Fruit fly (Drosophila melanogaster) whole organism: ENCODE results near the gene Aos1.

ENCODE experiments used
- CG8478 ChIP-seq: fragments of >200 bp; optimal IDR thresholded peaks from 2 replicates; lab custom pipeline; 2018; ENCODE audit warnings: inconsistent platforms
- Dll ChIP-seq: fragments of >200 bp; optimal IDR thresholded peaks from 2 replicates; lab custom pipeline; 2017
- EcR ChIP-seq, 2 experiments: fragments of >200 bp; optimal IDR thresholded peaks; 2 replicates each; lab custom pipeline; 2017; ENCODE audit warnings: missing biosample characterization in 2 of 2, missing genetic modification characterization in 2 of 2, missing genetic modification reagents in 2 of 2
- pan ChIP-seq: fragments of >200 bp; optimal IDR thresholded peaks from 2 replicates; lab custom pipeline; 2017
- psq ChIP-seq: fragments of >200 bp; optimal IDR thresholded peaks from 2 replicates; lab custom pipeline; 2017
- usp ChIP-seq: fragments of >200 bp; optimal IDR thresholded peaks from 2 replicates; lab custom pipeline; 2017; ENCODE audit warnings: missing biosample characterization, missing genetic modification characterization, mixed read lengths

Gene Aos1

DNA sequence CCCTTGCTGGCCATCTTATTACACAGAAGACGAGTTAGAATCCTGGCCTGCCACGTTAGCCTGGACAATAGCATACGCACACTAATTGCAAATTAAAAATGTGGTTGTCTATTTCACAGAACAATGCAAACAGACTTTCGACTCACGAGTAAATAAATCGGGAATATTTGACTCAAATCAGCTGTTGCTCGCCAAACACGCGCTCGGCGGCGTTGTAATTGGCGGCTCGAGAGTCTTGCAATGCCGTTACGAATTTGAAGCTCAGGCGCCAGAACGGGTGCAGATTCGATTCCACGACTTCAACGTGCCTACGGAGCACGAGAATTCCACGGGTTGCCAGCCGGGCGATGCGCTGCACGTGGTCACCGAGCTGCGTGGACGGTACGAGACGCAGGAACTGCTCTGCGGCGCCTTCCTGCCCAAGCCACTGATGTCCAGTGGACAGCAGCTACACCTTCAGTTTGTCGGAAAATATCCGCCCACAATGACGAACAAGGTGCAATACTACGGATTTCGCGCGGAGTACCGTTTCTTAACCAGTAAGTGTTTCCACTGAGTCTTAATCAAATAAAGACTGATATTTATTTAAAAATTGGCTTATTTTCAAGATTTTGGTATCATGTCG is 31.8 kb downstream of the Aos1 start, which contains the start of gene DNAlig3:
DNAlig3 (minus strand) TSS at position 168 of the 625 bp plus-strand sequence.
- TF ChIP-seq pan (lab: Kevin White, UChicago) (no peak), Dll (lab: Kevin White, UChicago) (no peak), EcR (GFP tag; optimal IDR thresholded peaks at IDR 0.05; lab: Kevin White, UChicago) (no peak), psq (lab: Kevin White, UChicago) (no peak), CG8478 (lab: Kevin White, UChicago) (no peak), usp (GFP tag; lab: Kevin White, UChicago) (no peak)

DNA sequence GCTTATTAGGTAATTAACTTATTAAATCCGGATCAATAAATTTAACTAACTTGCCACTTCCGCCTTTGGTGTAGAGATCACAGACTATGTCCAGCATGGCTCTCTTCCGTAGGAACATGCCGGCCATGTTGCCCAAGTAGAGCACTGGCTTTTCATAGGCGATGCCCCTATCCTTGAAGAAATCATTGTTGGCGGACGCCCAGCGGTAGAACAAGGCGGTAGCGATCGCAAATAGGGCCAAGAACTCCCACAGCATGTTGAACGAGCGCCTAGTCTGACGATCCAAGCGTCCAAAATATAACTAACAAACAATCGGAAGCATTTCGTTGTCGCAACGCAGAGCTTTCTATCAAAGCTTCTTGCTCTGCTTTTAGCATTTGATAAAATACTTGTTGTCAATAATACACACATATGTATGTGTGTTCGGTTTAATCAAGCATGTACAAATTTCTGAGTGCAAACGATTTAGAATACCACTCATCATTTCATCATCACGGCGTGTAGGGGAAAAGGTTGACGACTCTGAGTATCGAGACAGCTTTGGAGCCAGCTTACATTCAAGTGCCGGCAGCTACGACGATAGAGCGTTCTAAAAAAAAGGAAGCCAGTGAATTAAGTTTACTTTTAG is 34.9 kb downstream of the Aos1 start, which contains the start of gene Cyp9f3:
Cyp9f3 (minus strand) TSS at position 310 of the 628 bp plus-strand sequence.
- no peak for TF ChIP-seq Dll (lab: Kevin White, UChicago)
- no peak for TF ChIP-seq EcR (GFP tag; optimal IDR thresholded peaks at IDR 0.05; lab: Kevin White, UChicago)
- no peak for TF ChIP-seq pan (lab: Kevin White, UChicago)
- no peak for TF ChIP-seq psq (lab: Kevin White, UChicago)
- TF ChIP-seq CG8478 (lab: Kevin White, UChicago), result no peak
- no peak for TF ChIP-seq usp (GFP tag; lab: Kevin White, UChicago)

DNA sequence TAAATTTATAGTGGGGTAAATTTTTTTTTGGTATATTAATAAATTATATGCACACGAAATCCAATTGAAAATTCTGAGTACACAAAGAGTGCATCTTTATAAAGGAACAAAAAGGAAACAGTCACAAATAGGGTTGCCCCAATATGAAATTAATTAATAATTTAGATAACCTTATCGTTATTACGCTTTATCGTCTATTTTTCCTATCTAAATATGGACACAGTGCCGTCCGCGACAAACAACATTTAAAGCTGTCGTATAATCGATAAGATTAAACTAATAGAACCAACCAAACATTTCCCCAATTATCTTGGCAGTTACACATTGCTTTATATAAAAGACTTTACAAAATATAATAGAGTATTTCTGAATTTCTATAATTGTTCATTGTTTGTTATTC is 35.6 kb downstream of the Aos1 start:
- TF ChIP-seq psq (lab: Kevin White, UChicago) (no peak), CG8478 (lab: Kevin White, UChicago) (no peak), pan (lab: Kevin White, UChicago) (no peak), Dll (lab: Kevin White, UChicago) (no peak), usp (GFP tag; lab: Kevin White, UChicago) (no peak), EcR (GFP tag; optimal IDR thresholded peaks at IDR 0.05; lab: Kevin White, UChicago) (no peak)

DNA sequence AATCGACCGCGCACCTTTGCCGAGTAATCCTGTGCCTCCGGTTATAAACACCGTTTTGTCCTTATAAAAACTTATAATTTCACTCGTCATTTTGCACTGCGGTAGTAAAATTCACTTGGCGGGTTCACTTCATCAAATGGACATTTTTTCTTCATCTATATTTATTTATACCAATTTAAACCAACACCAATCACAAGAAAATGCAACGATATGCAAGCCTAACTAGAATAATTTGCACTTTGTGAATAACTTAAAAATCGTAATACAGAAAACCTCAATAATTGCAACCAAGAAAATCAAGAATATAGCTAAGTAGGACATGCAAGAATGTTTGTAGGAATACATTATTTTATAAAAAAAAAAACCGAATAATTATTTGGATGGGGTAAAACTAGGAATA is 37.7 kb downstream of the Aos1 start, which contains the start of the genes CG10096 and CG10097:
CG10096 (minus strand) TSS at position 101 of the 400 bp plus-strand sequence.
CG10097 (minus strand) TSS at position 101 of the 400 bp plus-strand sequence.
- TF ChIP-seq Dll (lab: Kevin White, UChicago) (no peak), psq (lab: Kevin White, UChicago) (no peak), CG8478 (lab: Kevin White, UChicago) (no peak), EcR (GFP tag; optimal IDR thresholded peaks at IDR 0.05; lab: Kevin White, UChicago) (no peak), usp (GFP tag; lab: Kevin White, UChicago) (no peak), pan (lab: Kevin White, UChicago) (no peak)

DNA sequence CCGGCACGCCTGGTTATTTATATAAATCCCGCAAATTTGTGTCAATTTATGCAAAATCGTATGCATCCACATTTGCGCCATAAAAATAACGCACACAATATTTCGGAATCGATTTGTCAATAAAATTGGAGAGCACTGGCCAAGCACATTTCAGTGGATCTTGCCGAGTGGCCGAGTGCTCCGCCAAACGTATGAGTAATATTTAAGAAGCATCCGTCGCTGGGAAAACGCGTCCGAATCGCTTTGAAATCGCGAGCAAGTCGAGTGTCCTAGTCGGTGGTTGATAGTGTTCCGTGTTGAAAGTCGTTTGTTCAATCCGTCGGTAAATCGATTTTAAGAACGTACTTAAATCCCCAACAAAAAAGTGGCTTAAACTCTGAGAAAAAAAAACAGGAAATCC is 46.7 kb downstream of the Aos1 start, which contains the start of gene CG33098:
CG33098 (plus strand) TSS at position 224 of the 400 bp plus-strand sequence.
- TF ChIP-seq Dll (lab: Kevin White, UChicago) (no peak), usp (GFP tag; lab: Kevin White, UChicago) (no peak), pan (lab: Kevin White, UChicago) (no peak)

DNA sequence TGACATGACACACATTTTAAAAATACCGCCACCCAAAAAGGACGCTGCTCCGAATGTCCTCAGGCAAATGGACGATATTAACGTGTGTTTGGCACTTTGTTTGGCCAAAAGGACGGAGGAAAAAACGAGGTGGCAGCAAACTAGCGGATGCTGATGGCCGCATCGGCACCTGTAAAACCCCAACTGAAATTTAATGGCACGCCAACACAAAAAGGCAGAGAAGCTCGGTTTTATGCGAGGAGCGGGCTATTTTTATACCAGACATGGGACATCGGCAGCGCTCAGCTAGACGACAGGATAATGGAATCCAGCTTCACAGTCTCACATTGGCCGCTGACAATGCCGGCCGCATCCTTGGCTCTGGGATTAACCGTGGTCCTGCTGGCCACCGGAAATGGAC is 47.7 kb downstream of the Aos1 start, which contains the start of gene Sol1:
Sol1 (plus strand) TSS at position 301 of the 400 bp plus-strand sequence.
- TF ChIP-seq EcR (GFP tag; optimal IDR thresholded peaks at IDR 0.05; lab: Kevin White, UChicago), result no peak

DNA sequence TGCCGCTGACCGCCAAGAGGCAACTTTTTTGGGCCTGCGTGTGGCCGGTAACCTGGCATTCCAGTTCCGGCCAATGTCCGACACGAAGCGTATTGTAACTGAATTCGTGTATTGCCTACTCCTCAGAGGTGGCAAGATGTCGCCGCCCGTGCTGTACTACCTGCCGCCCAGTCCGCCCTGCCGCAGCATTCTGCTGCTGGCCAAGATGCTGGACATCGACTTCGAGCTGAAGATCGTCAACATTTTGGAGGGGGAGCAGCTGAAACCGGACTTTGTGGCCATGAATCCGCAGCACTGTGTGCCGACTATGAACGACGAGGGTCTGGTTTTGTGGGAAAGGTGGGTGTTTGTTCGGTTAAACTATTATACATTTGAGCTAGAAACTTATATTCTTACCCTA is 49.3 kb downstream of the Aos1 start:
- TF ChIP-seq CG8478 (lab: Kevin White, UChicago), result no peak
- TF ChIP-seq usp (GFP tag; lab: Kevin White, UChicago), result no peak
- no peak for TF ChIP-seq pan (lab: Kevin White, UChicago)
- TF ChIP-seq Dll (lab: Kevin White, UChicago), result no peak
- no peak for TF ChIP-seq psq (lab: Kevin White, UChicago)
- TF ChIP-seq EcR (GFP tag; optimal IDR thresholded peaks at IDR 0.05; lab: Kevin White, UChicago), result no peak

DNA sequence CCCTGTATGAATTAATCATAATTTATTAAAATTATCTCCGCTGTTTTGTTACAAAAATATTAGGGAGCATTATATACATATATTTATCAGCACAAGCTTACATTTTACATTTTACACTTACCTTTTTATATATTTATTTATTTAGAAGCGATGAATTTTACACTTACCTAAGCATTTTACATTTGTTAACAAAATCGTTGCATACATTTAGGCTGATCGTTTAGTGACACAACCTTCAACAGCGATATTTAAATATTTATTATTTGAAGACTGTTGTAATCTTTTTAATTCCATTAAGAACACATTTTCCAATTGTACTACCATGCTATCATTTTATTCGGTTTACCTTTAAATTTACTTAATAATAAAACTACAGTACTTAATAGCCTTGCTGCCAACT is 49.8 kb downstream of the Aos1 start:
- TF ChIP-seq usp (GFP tag; lab: Kevin White, UChicago) (no peak), CG8478 (lab: Kevin White, UChicago) (no peak), Dll (lab: Kevin White, UChicago) (no peak), pan (lab: Kevin White, UChicago) (no peak), psq (lab: Kevin White, UChicago) (no peak), EcR (GFP tag; optimal IDR thresholded peaks at IDR 0.05; lab: Kevin White, UChicago) (no peak)

DNA sequence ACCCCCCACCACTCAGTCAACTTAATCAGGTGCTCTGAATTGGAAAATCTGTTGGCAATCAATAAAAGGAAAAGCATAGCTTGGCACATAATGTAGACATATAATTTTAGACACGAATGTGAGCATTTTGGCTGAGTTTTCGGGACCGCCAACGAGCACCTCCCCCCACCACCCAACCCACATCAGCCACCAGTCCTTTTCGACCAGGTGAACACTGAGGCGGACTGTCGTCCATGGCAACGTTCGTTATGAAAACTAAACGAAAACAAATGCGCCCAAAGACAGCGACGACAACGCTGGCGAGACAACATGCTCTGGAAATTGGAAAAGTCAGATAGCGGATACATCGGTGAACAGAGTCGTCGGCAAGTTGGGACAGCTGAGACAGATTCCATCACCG is 50.6 kb downstream of the Aos1 start, which contains the start of gene GstD11:
GstD11 (plus strand) TSS at position 301 of the 400 bp plus-strand sequence.
- TF ChIP-seq psq (lab: Kevin White, UChicago) (no peak), usp (GFP tag; lab: Kevin White, UChicago) (no peak), EcR (GFP tag; optimal IDR thresholded peaks at IDR 0.05; lab: Kevin White, UChicago) (no peak), CG8478 (lab: Kevin White, UChicago) (no peak), pan (lab: Kevin White, UChicago) (no peak), Dll (lab: Kevin White, UChicago) (no peak)

DNA sequence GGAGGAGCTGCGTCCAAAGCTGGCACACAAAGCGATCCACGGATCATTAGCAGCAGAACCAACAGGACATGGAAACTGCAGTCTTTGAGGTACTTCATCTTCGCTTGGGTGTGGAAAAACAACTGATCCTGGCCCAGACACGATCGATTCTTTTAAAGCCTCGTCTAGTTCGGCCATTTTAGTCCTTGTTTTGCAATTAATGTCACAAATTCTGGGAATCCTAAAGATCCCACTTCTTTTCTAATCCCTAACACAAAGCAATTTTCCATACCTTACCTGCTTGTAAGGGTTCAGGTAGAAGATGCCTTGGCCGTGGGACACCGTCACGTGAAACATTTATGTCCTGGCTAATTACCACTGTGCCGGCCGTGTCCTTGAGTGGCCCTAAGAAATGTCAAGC is 51.1 kb downstream of the Aos1 start, which contains the start of gene CG10035:
CG10035 (minus strand) TSS at position 129 of the 400 bp plus-strand sequence.
- TF ChIP-seq CG8478 (lab: Kevin White, UChicago) (no peak), EcR (GFP tag; optimal IDR thresholded peaks at IDR 0.05; lab: Kevin White, UChicago) (no peak), psq (lab: Kevin White, UChicago) (no peak), pan (lab: Kevin White, UChicago) (no peak), usp (GFP tag; lab: Kevin White, UChicago) (no peak), Dll (lab: Kevin White, UChicago) (no peak)
